Worm (Caenorhabditis elegans) whole organism, mixed stage, embryonic: ENCODE data around the gene K08F9.1.
A peak's percentile ranks its signal among the peaks of the same experiment; 100 is the strongest.

ENCODE experiments used
- M03D4.4 ChIP-seq: sonication (generic microtip); optimal IDR thresholded peaks from 2 replicates; lab custom pipeline; 2017; ENCODE audit warnings: mild to moderate bottlenecking, missing genetic modification characterization, missing compliant biosample characterization
- bed-3 ChIP-seq: fragments of 200-800 bp; sonication (Bioruptor generic); optimal IDR thresholded peaks from 3 replicates; lab custom pipeline; 2018; ENCODE audit warnings: mild to moderate bottlenecking, missing genetic modification characterization, moderate library complexity, missing compliant biosample characterization
- blmp-1 ChIP-seq: fragments of 150-350 bp; optimal IDR thresholded peaks from 2 replicates; lab custom pipeline; 2014; ENCODE audit warnings: missing biosample characterization, missing genetic modification characterization
- ceh-39 ChIP-seq: fragments of 150-350 bp; optimal IDR thresholded peaks from 2 replicates; lab custom pipeline; 2014; ENCODE audit warnings: missing biosample characterization, missing genetic modification characterization
- ceh-43 ChIP-seq: fragments of 200-800 bp; sonication (Bioruptor generic); optimal IDR thresholded peaks from 2 replicates; lab custom pipeline; 2018; ENCODE audit warnings: mild to moderate bottlenecking, missing genetic modification characterization, moderate library complexity, missing compliant biosample characterization
- ceh-83 ChIP-seq: fragments of 200-800 bp; sonication (Bioruptor generic); optimal IDR thresholded peaks from 2 replicates; lab custom pipeline; 2018; ENCODE audit warnings: mild to moderate bottlenecking, missing genetic modification characterization, missing compliant biosample characterization
- ces-1 ChIP-seq: fragments of 150-350 bp; optimal IDR thresholded peaks from 2 replicates; lab custom pipeline; 2014; ENCODE audit warnings: missing biosample characterization, missing genetic modification reagents, missing genetic modification characterization
- cnd-1 ChIP-seq: fragments of 200-800 bp; sonication (Bioruptor generic); optimal IDR thresholded peaks from 2 replicates; lab custom pipeline; 2018; ENCODE audit warnings: mild to moderate bottlenecking, missing genetic modification characterization, missing compliant biosample characterization
- drap-1 ChIP-seq: fragments of 200-800 bp; sonication (Bioruptor generic); optimal IDR thresholded peaks from 3 replicates; lab custom pipeline; 2018; ENCODE audit warnings: mild to moderate bottlenecking, missing genetic modification characterization, missing compliant biosample characterization
- elt-1 ChIP-seq: sonication (generic microtip); optimal IDR thresholded peaks from 2 replicates; lab custom pipeline; 2017; ENCODE audit warnings: missing genetic modification characterization, mild to moderate bottlenecking, missing compliant biosample characterization, antibody characterized with exemption, moderate library complexity, borderline replicate concordance; ENCODE audit not compliant: insufficient read depth
- elt-3 ChIP-seq: fragments of 150-350 bp; optimal IDR thresholded peaks from 2 replicates; lab custom pipeline; 2014; ENCODE audit warnings: missing biosample characterization, missing genetic modification characterization
- ham-2 ChIP-seq: fragments of 200-800 bp; sonication (Bioruptor generic); optimal IDR thresholded peaks from 2 replicates; lab custom pipeline; 2018; ENCODE audit warnings: mild to moderate bottlenecking, missing genetic modification characterization, missing compliant biosample characterization
- hlh-1 ChIP-seq: fragments of 150-350 bp; optimal IDR thresholded peaks from 2 replicates; lab custom pipeline; 2014; ENCODE audit warnings: missing biosample characterization, missing genetic modification reagents, missing genetic modification characterization
- lin-13 ChIP-seq: fragments of 150-350 bp; optimal IDR thresholded peaks from 2 replicates; lab custom pipeline; 2014; ENCODE audit warnings: missing biosample characterization, missing genetic modification characterization
- lin-32 ChIP-seq: fragments of 200-800 bp; sonication (Bioruptor generic); optimal IDR thresholded peaks from 2 replicates; lab custom pipeline; 2018; ENCODE audit warnings: mild to moderate bottlenecking, missing genetic modification characterization, missing compliant biosample characterization
- lsy-2 ChIP-seq: fragments of 150-350 bp; optimal IDR thresholded peaks from 2 replicates; lab custom pipeline; 2014; ENCODE audit warnings: missing biosample characterization, missing genetic modification characterization
- mab-5 ChIP-seq: fragments of 150-350 bp; optimal IDR thresholded peaks from 2 replicates; lab custom pipeline; 2014; ENCODE audit warnings: missing biosample characterization, missing genetic modification characterization
- mep-1 ChIP-seq: fragments of 150-350 bp; optimal IDR thresholded peaks from 2 replicates; lab custom pipeline; 2017; ENCODE audit warnings: missing biosample characterization, missing genetic modification reagents, missing genetic modification characterization, inconsistent platforms
- nhr-12 ChIP-seq: fragments of 150-350 bp; optimal IDR thresholded peaks from 2 replicates; lab custom pipeline; 2014; ENCODE audit warnings: missing biosample characterization, missing genetic modification characterization
- nhr-2 ChIP-seq: fragments of 150-350 bp; optimal IDR thresholded peaks from 2 replicates; lab custom pipeline; 2014; ENCODE audit warnings: missing biosample characterization, missing genetic modification characterization
- nhr-237 ChIP-seq: fragments of 150-350 bp; optimal IDR thresholded peaks from 2 replicates; lab custom pipeline; 2014; ENCODE audit warnings: missing biosample characterization, missing genetic modification characterization
- nhr-76 ChIP-seq: sonication (generic microtip); optimal IDR thresholded peaks from 2 replicates; lab custom pipeline; 2017; ENCODE audit warnings: missing biosample characterization, missing genetic modification characterization
- pha-4 ChIP-seq: fragments of 150-350 bp; optimal IDR thresholded peaks from 2 replicates; lab custom pipeline; 2018; ENCODE audit warnings: missing biosample characterization, missing genetic modification reagents, missing genetic modification characterization
- sem-2 ChIP-seq: fragments of 200-800 bp; sonication (Bioruptor generic); optimal IDR thresholded peaks from 2 replicates; lab custom pipeline; 2018; ENCODE audit warnings: mild to moderate bottlenecking, missing genetic modification characterization, missing compliant biosample characterization
- snpc-4 ChIP-seq: fragments of 150-350 bp; optimal IDR thresholded peaks from 2 replicates; lab custom pipeline; 2014; ENCODE audit warnings: missing biosample characterization, missing genetic modification characterization
- sptf-1 ChIP-seq: sonication (generic microtip); optimal IDR thresholded peaks from 2 replicates; lab custom pipeline; 2017; ENCODE audit warnings: mild to moderate bottlenecking, missing genetic modification characterization, moderate library complexity, missing compliant biosample characterization
- tbx-8 ChIP-seq: fragments of 200-800 bp; sonication (Bioruptor generic); optimal IDR thresholded peaks from 2 replicates; lab custom pipeline; 2018; ENCODE audit warnings: mild to moderate bottlenecking, missing genetic modification characterization, moderate library complexity, missing compliant biosample characterization
- unc-120 ChIP-seq: sonication (generic microtip); optimal IDR thresholded peaks from 2 replicates; lab custom pipeline; 2017; ENCODE audit warnings: missing genetic modification characterization, missing compliant biosample characterization; ENCODE audit not compliant: poor library complexity, severe bottlenecking
- unc-39 ChIP-seq: fragments of 150-350 bp; optimal IDR thresholded peaks from 2 replicates; lab custom pipeline; 2014; ENCODE audit warnings: missing biosample characterization, missing genetic modification characterization
- zip-8 ChIP-seq: fragments of 150-350 bp; optimal IDR thresholded peaks from 2 replicates; lab custom pipeline; 2014; ENCODE audit warnings: missing biosample characterization, missing genetic modification characterization
- ztf-11 ChIP-seq: fragments of 150-350 bp; optimal IDR thresholded peaks from 2 replicates; lab custom pipeline; 2014; ENCODE audit warnings: missing biosample characterization, missing genetic modification characterization

K08F9.1 gene

DNA sequence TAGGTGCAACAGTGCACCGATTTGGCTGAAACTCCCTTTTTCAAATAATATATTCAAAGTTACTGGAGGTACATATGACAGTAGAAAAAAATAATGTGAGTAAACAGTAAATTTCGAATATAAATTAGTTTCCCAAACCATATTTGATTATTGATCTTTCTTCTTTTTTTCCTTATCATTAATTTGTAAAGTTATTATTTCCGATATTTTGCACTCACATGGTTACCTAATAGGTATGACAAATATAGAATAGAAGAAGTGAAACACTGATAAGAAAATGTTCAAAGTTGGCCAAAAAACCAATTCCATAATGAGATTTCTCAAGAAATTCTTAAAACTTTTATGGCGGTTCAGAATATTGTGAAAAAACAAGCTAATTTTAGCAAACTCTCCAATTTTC lies 3.4 kb downstream of the K08F9.1 start:
- TF ChIP-seq blmp-1 (no peak), ceh-43 (no peak), hlh-1 (tag; lab: Kevin White, UChicago) (no peak), ztf-11 (tag; lab: Kevin White, UChicago) (no peak), zip-8 (tag; lab: Kevin White, UChicago) (no peak), snpc-4 (tag; lab: Kevin White, UChicago) (no peak), elt-3 (tag; lab: Kevin White, UChicago) (no peak)

DNA sequence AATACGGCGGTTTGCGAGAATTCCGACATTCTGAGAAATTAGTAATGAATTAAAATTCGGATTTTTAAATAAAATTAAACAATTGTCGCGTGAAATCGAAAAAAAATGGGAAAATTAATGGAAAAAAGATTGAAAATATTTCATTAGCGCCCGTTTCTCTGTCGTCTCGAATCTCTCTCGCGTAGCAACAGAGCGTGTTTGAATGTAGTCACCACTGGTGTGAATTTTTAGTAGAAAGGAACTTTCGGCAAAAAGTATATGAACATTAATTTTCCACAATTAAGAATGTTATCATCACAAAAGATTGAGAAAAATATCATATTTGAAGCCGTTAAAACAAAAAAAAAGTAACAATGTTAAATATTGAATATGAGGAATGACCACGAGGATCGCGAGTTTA lies 6.4 kb downstream of the K08F9.1 start, which contains the start of gene aipl-1:
aipl-1 (minus strand) TSS at position 30 of the 400 bp plus-strand sequence.
- no peak for TF ChIP-seq lin-32 (GFP tag; lab: Kevin White, UChicago)
- TF ChIP-seq mab-5, result no peak
- TF ChIP-seq sptf-1, result peak; percentile 2
- peak; percentile 46 for TF ChIP-seq pha-4 (tag; lab: Kevin White, UChicago)
- peak; percentile 80 for TF ChIP-seq mep-1 (tag; lab: Kevin White, UChicago)
- peak; percentile 83 for TF ChIP-seq ces-1 (GFP tag; lab: Kevin White, UChicago)
- peak; percentile 27 for TF ChIP-seq hlh-1 (tag; lab: Kevin White, UChicago)
- peak; percentile 62 for TF ChIP-seq nhr-237 (tag; lab: Kevin White, UChicago)
- TF ChIP-seq M03D4.4 (tag; lab: Kevin White, UChicago), result no peak
- TF ChIP-seq ceh-39 (tag; lab: Kevin White, UChicago), result peak; percentile 21
- TF ChIP-seq ham-2 (GFP tag; lab: Kevin White, UChicago), result no peak
- TF ChIP-seq lsy-2 (tag; lab: Kevin White, UChicago), result peak; percentile 71
- peak; percentile 21 for TF ChIP-seq lin-13 (tag; lab: Kevin White, UChicago)

DNA sequence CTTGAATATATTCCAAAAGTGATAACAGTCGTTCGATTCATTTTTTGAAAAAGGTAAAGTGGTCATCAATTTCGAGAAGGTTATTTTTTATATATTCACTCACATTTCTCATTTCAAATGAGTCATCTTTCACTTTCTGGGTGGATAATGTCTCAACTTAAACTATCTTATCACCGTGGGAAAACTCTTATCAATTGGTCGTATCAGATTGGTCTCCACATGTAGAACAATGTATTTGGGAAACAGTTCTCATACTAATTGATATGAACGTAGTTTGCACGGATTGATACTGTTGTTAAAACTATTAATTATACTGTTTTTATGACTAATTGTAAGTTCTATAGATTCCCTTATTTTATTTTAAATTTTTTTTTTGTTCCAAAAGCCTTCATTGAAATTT lies 9.4 kb downstream of the K08F9.1 start:
- TF ChIP-seq ham-2 (GFP tag; lab: Kevin White, UChicago), result no peak
- TF ChIP-seq tbx-8 (GFP tag; lab: Kevin White, UChicago), result no peak
- TF ChIP-seq elt-3 (tag; lab: Kevin White, UChicago), result no peak
- no peak for TF ChIP-seq elt-1 (tag; lab: Kevin White, UChicago)
- TF ChIP-seq blmp-1, result no peak
- TF ChIP-seq snpc-4 (tag; lab: Kevin White, UChicago), result no peak
- no peak for TF ChIP-seq unc-39 (tag; lab: Kevin White, UChicago)
- no peak for TF ChIP-seq drap-1
- no peak for TF ChIP-seq bed-3
- no peak for TF ChIP-seq unc-120
- TF ChIP-seq lin-32 (GFP tag; lab: Kevin White, UChicago), result no peak
- TF ChIP-seq sem-2 (GFP tag; lab: Kevin White, UChicago), result no peak
- TF ChIP-seq cnd-1 (tag; lab: Kevin White, UChicago), result no peak

DNA sequence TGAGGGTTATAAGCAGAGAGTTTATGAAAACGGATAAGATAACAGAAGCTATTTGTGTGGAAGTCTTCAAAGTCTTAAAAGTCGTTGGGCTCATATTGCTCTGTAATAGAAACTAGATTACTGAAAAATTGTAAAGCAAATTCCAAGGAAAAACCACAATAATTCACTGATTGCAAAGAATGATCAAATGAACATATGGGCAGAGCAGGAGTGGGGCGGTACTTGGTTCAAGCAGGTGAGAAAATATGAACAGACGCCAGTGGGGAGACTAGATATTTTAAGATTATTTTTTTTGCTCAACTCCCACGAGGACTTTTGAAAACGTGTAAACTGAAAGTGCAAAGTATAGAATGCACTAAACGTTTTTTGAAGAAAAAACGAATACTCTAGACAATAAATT lies 10.8 kb downstream of the K08F9.1 start, which contains the start of gene str-171:
str-171 (minus strand) TSS at position 101 of the 400 bp plus-strand sequence.
- TF ChIP-seq bed-3, result no peak
- TF ChIP-seq pha-4 (tag; lab: Kevin White, UChicago), result no peak
- TF ChIP-seq lsy-2 (tag; lab: Kevin White, UChicago), result no peak
- no peak for TF ChIP-seq nhr-2 (tag; lab: Kevin White, UChicago)
- TF ChIP-seq elt-1 (tag; lab: Kevin White, UChicago), result no peak
- TF ChIP-seq ceh-83 (GFP tag; lab: Kevin White, UChicago), result no peak
- no peak for TF ChIP-seq unc-39 (tag; lab: Kevin White, UChicago)
- TF ChIP-seq cnd-1 (tag; lab: Kevin White, UChicago), result no peak
- TF ChIP-seq, all 35 proteins: peak for 0

DNA sequence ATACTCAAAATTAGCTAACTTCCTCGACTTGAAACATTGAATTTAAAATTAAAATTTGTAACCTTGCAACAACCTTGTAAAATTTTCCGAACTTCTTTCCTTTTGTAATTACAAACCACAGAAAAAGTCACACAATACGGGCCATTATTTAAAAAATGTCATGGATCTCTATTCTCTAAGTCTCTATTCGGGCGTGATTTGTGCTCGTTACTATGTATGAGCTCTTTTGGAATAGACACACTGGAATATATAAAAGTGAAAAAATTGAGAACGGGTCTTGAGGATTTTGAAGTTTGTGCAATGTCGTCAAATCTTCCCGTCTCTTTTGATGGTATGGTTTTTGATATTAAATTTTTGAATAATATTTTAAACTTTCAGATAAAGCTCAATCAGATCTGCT lies 15.2 kb downstream of the K08F9.1 start, which contains the start of gene srr-7:
srr-7 (plus strand) TSS at position 301 of the 400 bp plus-strand sequence.
- TF ChIP-seq cnd-1 (tag; lab: Kevin White, UChicago), result no peak
- TF ChIP-seq nhr-76 (tag; lab: Kevin White, UChicago), result no peak
- no peak for TF ChIP-seq unc-120
- no peak for TF ChIP-seq nhr-12 (tag; lab: Kevin White, UChicago)
- TF ChIP-seq lin-32 (GFP tag; lab: Kevin White, UChicago), result no peak
- TF ChIP-seq, all 35 proteins: peak for 0
